Worm (Caenorhabditis elegans): Measurements from ENCODE around the gene F28C6.10.

DNA sequence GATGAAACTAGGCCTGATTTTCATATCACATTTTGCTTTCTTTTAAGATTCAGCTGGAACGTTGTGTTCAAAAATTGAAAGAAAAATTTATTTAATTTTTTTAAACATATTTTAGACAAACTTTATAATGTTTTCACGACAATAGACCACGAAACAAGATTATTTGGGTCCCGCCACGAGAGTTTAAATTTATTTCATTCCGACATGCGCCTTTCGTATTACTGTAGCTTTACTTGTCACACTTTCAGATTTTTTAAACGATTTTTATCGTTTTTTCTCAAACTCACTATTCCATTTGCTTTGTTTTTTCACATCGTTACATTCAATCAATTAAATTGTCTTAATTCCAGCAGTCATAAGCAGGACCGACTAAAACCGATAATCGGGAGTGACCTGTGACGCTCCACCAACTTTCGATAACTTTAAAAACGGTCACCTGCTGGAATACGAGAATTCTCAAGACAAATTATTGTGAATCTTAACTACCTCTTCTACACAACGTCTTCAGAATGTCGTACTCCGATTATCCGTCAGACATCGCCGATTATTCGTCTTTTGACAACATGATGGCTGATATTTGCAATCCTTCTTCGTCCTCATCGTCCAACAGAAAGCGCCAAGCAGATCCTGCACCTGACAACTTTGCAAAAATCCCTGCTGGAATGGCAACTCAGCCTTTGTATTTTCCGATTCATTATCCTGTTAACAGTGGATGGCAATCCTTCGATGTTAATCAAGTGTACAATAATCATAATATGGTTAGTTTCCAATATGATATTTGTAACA is 13.7 kb upstream of the F28C6.10 start, which contains the start of gene aptf-3:
- TF ChIP-seq nhr-6 (tag; optimal IDR thresholded peaks at IDR 0.05), result no peak
- no peak for TF ChIP-seq snpc-4 (tag; optimal IDR thresholded peaks at IDR 0.05)
- TF ChIP-seq nhr-237 (tag; optimal IDR thresholded peaks at IDR 0.05), result no peak
- no peak for TF ChIP-seq ama-1 (optimal IDR thresholded peaks at IDR 0.05)
- no peak for TF ChIP-seq lin-15B (tag; optimal IDR thresholded peaks at IDR 0.05)
- TF ChIP-seq pha-4 (GFP tag; IDR thresholded peaks at IDR 0.05), result no peak
- TF ChIP-seq pha-4 (tag; optimal IDR thresholded peaks at IDR 0.05), result no peak
- no peak for TF ChIP-seq pqm-1 (tag; optimal IDR thresholded peaks at IDR 0.05)
- no peak for TF ChIP-seq sdz-12 (GFP tag; optimal IDR thresholded peaks at IDR 0.05)
